Worm (Caenorhabditis elegans): ENCODE measurements around the gene Y43F8B.11.

DNA sequence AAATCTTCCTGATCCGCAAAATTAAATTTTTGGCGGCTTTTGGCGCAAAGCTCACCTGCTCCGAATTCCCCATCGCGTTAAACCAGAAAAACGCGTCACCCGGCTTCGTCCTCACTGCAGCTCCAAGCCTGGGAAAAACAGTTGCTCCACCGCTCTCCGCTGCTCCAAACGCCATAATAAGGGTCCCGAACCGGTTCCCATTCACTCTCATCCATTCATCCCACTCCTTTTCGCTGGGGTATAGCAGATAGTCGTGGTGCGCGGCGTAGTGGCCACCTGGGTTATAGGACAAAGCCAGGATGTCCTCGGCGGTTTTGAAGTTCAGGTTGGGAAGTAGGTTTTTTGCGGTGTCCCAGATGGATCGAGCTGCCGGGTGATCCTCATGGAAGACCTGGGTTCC is 40.4 kb downstream of the Y43F8B.11 start:
- TF ChIP-seq ahr-1 (tag; optimal IDR thresholded peaks at IDR 0.05) (no peak), pax-1 (tag; optimal IDR thresholded peaks at IDR 0.05) (no peak), C38D4.7 (GFP tag; optimal IDR thresholded peaks at IDR 0.05) (no peak), nhr-11 (tag; optimal IDR thresholded peaks at IDR 0.05) (no peak), fkh-10 (GFP tag; optimal IDR thresholded peaks at IDR 0.05) (no peak), pqm-1 (tag; optimal IDR thresholded peaks at IDR 0.05) (no peak), pha-4 (tag; optimal IDR thresholded peaks at IDR 0.05) (no peak)

Measured in whole organism, late embryonic.